Worm (Caenorhabditis elegans) whole organism, L4 larva: ENCODE results near the gene ZK688.5.

Experiments
- F10B5.3 ChIP-seq: sonication (generic microtip); optimal IDR thresholded peaks from 2 replicates; lab custom pipeline; 2016; ENCODE audit warnings: mild to moderate bottlenecking, missing genetic modification characterization, missing compliant biosample characterization
- F37D6.2 ChIP-seq: sonication (generic microtip); optimal IDR thresholded peaks from 2 replicates; lab custom pipeline; 2016; ENCODE audit warnings: mild to moderate bottlenecking, missing genetic modification characterization, missing compliant biosample characterization
- F44E2.7 ChIP-seq: fragments of 200-800 bp; sonication (Bioruptor generic); IDR thresholded peaks from 2 replicates; pipeline ENCODE4 v2.1.2; 2022; ENCODE audit warnings: missing genetic modification characterization, missing compliant biosample characterization
- R02D3.7 ChIP-seq: fragments of 150-350 bp; sonication (generic microtip); optimal IDR thresholded peaks from 3 replicates; lab custom pipeline; 2014; ENCODE audit warnings: missing biosample characterization, missing genetic modification characterization
- Y48G9A.11 ChIP-seq: fragments of 200-800 bp; sonication (Bioruptor generic); IDR thresholded peaks from 2 replicates; pipeline ENCODE4 v1.3.6; 2022; ENCODE audit warnings: missing genetic modification reagents, missing genetic modification characterization, missing compliant biosample characterization
- ZK546.5 ChIP-seq, 2 experiments: sonication (generic microtip); optimal IDR thresholded peaks; 2 replicates each; lab custom pipeline; 2017; ENCODE audit warnings: missing biosample characterization in 2 of 2, missing genetic modification characterization in 2 of 2
- aha-1 ChIP-seq: fragments of 150-350 bp; peaks from one replicate; lab custom pipeline; 2014; ENCODE audit warnings: missing biosample characterization, missing genetic modification characterization
- aly-2 ChIP-seq: sonication (generic microtip); optimal IDR thresholded peaks from 2 replicates; lab custom pipeline; 2018; ENCODE audit warnings: missing biosample characterization, missing genetic modification characterization
- ceh-28 ChIP-seq: fragments of 150-350 bp; optimal IDR thresholded peaks from 2 replicates; lab custom pipeline; 2014; ENCODE audit warnings: missing biosample characterization, missing genetic modification reagents, missing genetic modification characterization
- ceh-32 ChIP-seq: sonication (generic microtip); optimal IDR thresholded peaks from 2 replicates; lab custom pipeline; 2016; ENCODE audit warnings: mild to moderate bottlenecking, missing genetic modification characterization, missing compliant biosample characterization; ENCODE audit not compliant: poor library complexity
- ctbp-1 ChIP-seq: fragments of 200-800 bp; sonication (Bioruptor generic); IDR thresholded peaks from 2 replicates; pipeline ENCODE4 v1.3.6; 2022; ENCODE audit warnings: missing genetic modification reagents, missing genetic modification characterization, missing compliant biosample characterization
- daf-12 ChIP-seq: fragments of 150-350 bp; optimal IDR thresholded peaks from 2 replicates; lab custom pipeline; 2014; ENCODE audit warnings: missing biosample characterization, missing genetic modification reagents, missing genetic modification characterization
- daf-16 ChIP-seq, 3 experiments: sonication (generic microtip); optimal IDR thresholded peaks; 2 replicates each; lab custom pipeline; 2016 to 2017; ENCODE audit warnings: missing genetic modification characterization in 3 of 3, missing genetic modification reagents in 3 of 3, mild to moderate bottlenecking in 2 of 3, missing compliant biosample characterization in 2 of 3, missing biosample characterization in 1 of 3, moderate library complexity in 1 of 3
- hlh-30 ChIP-seq: sonication (generic microtip); optimal IDR thresholded peaks from 2 replicates; lab custom pipeline; 2017; ENCODE audit warnings: antibody characterized with exemption, mild to moderate bottlenecking, missing genetic modification characterization, missing compliant biosample characterization; ENCODE audit not compliant: insufficient read depth
- lim-7 ChIP-seq: fragments of 200-800 bp; sonication (Bioruptor generic); IDR thresholded peaks from 2 replicates; pipeline ENCODE4 v1.3.6; 2022; ENCODE audit warnings: missing genetic modification characterization, missing compliant biosample characterization
- mxl-2 ChIP-seq: fragments of 200-800 bp; sonication (Bioruptor generic); conservative IDR thresholded peaks from 2 replicates; pipeline ENCODE4 v1.3.6; 2022; ENCODE audit warnings: missing genetic modification reagents, missing genetic modification characterization, missing compliant biosample characterization
- nhr-237 ChIP-seq: sonication (generic microtip); optimal IDR thresholded peaks from 2 replicates; lab custom pipeline; 2017; ENCODE audit warnings: missing biosample characterization, missing genetic modification characterization
- nhr-25 ChIP-seq: sonication (generic microtip); optimal IDR thresholded peaks from 2 replicates; lab custom pipeline; 2017; ENCODE audit warnings: missing genetic modification characterization, mild to moderate bottlenecking, missing compliant biosample characterization, antibody characterized with exemption, moderate library complexity, borderline replicate concordance; ENCODE audit not compliant: insufficient read depth
- nhr-41 ChIP-seq: fragments of 200-800 bp; sonication (Bioruptor generic); IDR thresholded peaks from 2 replicates; pipeline ENCODE4 v1.3.6; 2022; ENCODE audit warnings: missing genetic modification reagents, missing genetic modification characterization, missing compliant biosample characterization
- nhr-42 ChIP-seq: fragments of 200-800 bp; sonication (Bioruptor generic); IDR thresholded peaks from 2 replicates; pipeline ENCODE4 v1.3.6; 2022; ENCODE audit warnings: missing genetic modification characterization, missing compliant biosample characterization
- php-3 ChIP-seq: fragments of 200-800 bp; sonication (Bioruptor generic); IDR thresholded peaks from 2 replicates; pipeline ENCODE4 v1.3.6; 2022; ENCODE audit warnings: missing genetic modification reagents, missing genetic modification characterization, missing compliant biosample characterization
- saeg-2 ChIP-seq: fragments of 200-800 bp; sonication (Bioruptor generic); IDR thresholded peaks from 2 replicates; pipeline ENCODE4 v1.3.6; 2022; ENCODE audit warnings: missing genetic modification reagents, missing genetic modification characterization, missing compliant biosample characterization
- sdz-12 ChIP-seq: fragments of 200-800 bp; sonication (Bioruptor generic); optimal IDR thresholded peaks from 2 replicates; lab custom pipeline; 2018; ENCODE audit warnings: mild to moderate bottlenecking, missing genetic modification characterization, missing compliant biosample characterization
- set-16 ChIP-seq: fragments of 200-800 bp; sonication (Bioruptor generic); IDR thresholded peaks from 2 replicates; pipeline ENCODE4 v1.3.6; 2022; ENCODE audit warnings: missing genetic modification reagents, missing genetic modification characterization, missing compliant biosample characterization
- snpc-1.2 ChIP-seq: fragments of 200-800 bp; sonication (Bioruptor generic); IDR thresholded peaks from 2 replicates; pipeline ENCODE4 v1.3.6; 2022; ENCODE audit warnings: missing genetic modification reagents, missing genetic modification characterization, missing compliant biosample characterization
- snpc-4 ChIP-seq: fragments of 150-350 bp; optimal IDR thresholded peaks from 2 replicates; lab custom pipeline; 2014; ENCODE audit warnings: missing biosample characterization, missing genetic modification characterization
- spr-3 ChIP-seq: fragments of 200-800 bp; sonication (Bioruptor generic); optimal IDR thresholded peaks from 2 replicates; lab custom pipeline; 2018; ENCODE audit warnings: mild to moderate bottlenecking, missing genetic modification characterization, missing compliant biosample characterization
- unc-130 ChIP-seq: sonication (generic microtip); optimal IDR thresholded peaks from 2 replicates; lab custom pipeline; 2016; ENCODE audit warnings: missing genetic modification reagents, missing genetic modification characterization, missing compliant biosample characterization
- unc-39 ChIP-seq: sonication (generic microtip); optimal IDR thresholded peaks from 2 replicates; lab custom pipeline; 2017; ENCODE audit warnings: missing biosample characterization, missing genetic modification characterization
- unc-62 ChIP-seq, 3 experiments: fragments of 150-350 bp in 1 of 3; sonication (generic microtip); optimal IDR thresholded peaks in 2 of 3; peaks in 1 of 3; 1 replicate in 1 of 3; 2 replicates in 2 of 3; lab custom pipeline; 2014 to 2017; ENCODE audit warnings: missing biosample characterization in 3 of 3, missing genetic modification characterization in 3 of 3, missing genetic modification reagents in 3 of 3, missing genotype in 1 of 3
- vab-7 ChIP-seq: fragments of 200-800 bp; sonication (Bioruptor generic); IDR thresholded peaks from 2 replicates; pipeline ENCODE4 v1.3.6; 2022; ENCODE audit warnings: missing genetic modification reagents, missing genetic modification characterization, missing compliant biosample characterization
- zag-1 ChIP-seq: fragments of 150-350 bp; optimal IDR thresholded peaks from 2 replicates; lab custom pipeline; 2014; ENCODE audit warnings: missing biosample characterization, missing genetic modification characterization
- zfp-3 ChIP-seq: fragments of 200-800 bp; sonication (Bioruptor generic); conservative IDR thresholded peaks from 2 replicates; pipeline ENCODE4 v1.3.6; 2022; ENCODE audit warnings: missing genetic modification reagents, missing genetic modification characterization, missing compliant biosample characterization
- zip-2 ChIP-seq: fragments of 150-350 bp; optimal IDR thresholded peaks from 2 replicates; lab custom pipeline; 2014; ENCODE audit warnings: missing biosample characterization, missing genetic modification characterization

ZK688.5 gene

DNA sequence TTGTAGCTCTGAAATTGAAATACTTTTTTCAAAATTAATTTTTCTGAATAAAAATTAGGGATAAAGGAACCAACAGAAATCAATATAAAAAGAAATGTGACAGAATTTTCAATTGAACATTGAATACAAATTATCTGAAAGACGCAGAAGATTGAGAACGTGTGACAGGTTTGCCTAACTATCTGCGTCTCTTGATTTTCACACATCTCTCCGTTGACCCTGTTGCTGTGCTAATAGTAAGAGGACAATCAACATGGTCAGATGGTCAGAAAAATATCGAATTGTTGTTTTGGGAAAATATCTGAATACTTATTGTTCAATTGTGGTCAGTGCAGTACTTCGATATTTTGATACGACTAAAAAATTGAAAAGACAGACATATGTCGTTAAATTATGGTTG is 20.2 kb upstream of the ZK688.5 start, which contains the start of gene ZK688.7 (continued):
- TF ChIP-seq snpc-4 (tag; lab: Kevin White, UChicago), result no peak
- TF ChIP-seq, all 104 proteins: peak for 10

- TF ChIP-seq aha-1, result no peak
- no peak for TF ChIP-seq ctbp-1 (GFP tag; lab: Robert Waterston, UW)
- TF ChIP-seq zip-2 (tag; lab: Kevin White, UChicago), result no peak
- no peak for TF ChIP-seq nhr-25
- TF ChIP-seq ceh-32, result no peak
- TF ChIP-seq mxl-2, result no peak
- no peak for TF ChIP-seq nhr-237 (tag; lab: Kevin White, UChicago)
- no peak for TF ChIP-seq aly-2 (tag; lab: Kevin White, UChicago)
- TF ChIP-seq nhr-41 (GFP tag; lab: Robert Waterston, UW), result no peak
- TF ChIP-seq snpc-1.2 (GFP tag; lab: Robert Waterston, UW), result no peak
- TF ChIP-seq php-3, result no peak
- TF ChIP-seq, all 104 proteins: peak for 0
Observed at ce11 chrIII:7909263-7909662, 17.8 kb upstream of the ZK688.5 start, which contains the start of gene ZK688.1. Gene ZK688.1 (plus strand): TSS chrIII:7909563.

- no peak for TF ChIP-seq saeg-2 (GFP tag; lab: Robert Waterston, UW)
- TF ChIP-seq daf-16 (GFP tag; optimal IDR thresholded peaks at IDR 0.05; lab: Kevin White, UChicago), result peak in 1 of 2 experiments; percentile 19
- TF ChIP-seq daf-16 (tag; optimal IDR thresholded peaks at IDR 0.05; lab: Kevin White, UChicago), result no peak
Observed at ce11 chrIII:7907515-7907914, 16.1 kb upstream of the ZK688.5 start, which contains the start of gene pcp-5. Gene pcp-5 (minus strand): TSS chrIII:7907615.

DNA sequence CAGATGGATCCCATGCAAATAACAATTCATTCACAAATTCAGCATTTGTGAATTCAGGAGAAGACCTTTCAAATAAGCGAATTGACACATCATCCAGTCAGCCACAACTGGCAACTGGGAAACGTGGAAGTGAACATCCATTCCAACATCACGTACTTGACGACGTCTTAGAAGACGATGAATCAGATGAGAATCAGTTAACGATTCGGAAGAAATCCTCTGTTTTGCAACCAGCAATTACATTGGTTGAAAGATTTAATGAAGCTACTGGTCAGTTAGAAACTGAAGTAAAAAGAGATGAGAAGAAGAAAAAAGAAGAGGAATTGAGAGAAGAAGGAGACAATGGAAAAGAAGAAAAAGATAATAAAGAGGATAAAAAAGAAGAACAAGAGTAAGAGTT is 12.0 kb upstream of the ZK688.5 start:
- TF ChIP-seq ceh-28 (tag; lab: Kevin White, UChicago), result no peak
- TF ChIP-seq nhr-25, result no peak
- TF ChIP-seq unc-62 (GFP tag; optimal IDR thresholded peaks at IDR 0.05 in 1 of 2; lab: Kevin White, UChicago), result peak in 1 of 2 experiments; percentile 91
- no peak for TF ChIP-seq unc-62 (tag; optimal IDR thresholded peaks at IDR 0.05; lab: Kevin White, UChicago)
- TF ChIP-seq zag-1 (tag; lab: Kevin White, UChicago), result no peak
- no peak for TF ChIP-seq mxl-2
- no peak for TF ChIP-seq nhr-237 (tag; lab: Kevin White, UChicago)
- TF ChIP-seq sdz-12 (GFP tag; lab: Kevin White, UChicago), result no peak
- peak; percentile 43 for TF ChIP-seq aha-1
- no peak for TF ChIP-seq unc-130 (GFP tag; lab: Kevin White, UChicago)
- TF ChIP-seq, all 104 proteins: peak for 2

DNA sequence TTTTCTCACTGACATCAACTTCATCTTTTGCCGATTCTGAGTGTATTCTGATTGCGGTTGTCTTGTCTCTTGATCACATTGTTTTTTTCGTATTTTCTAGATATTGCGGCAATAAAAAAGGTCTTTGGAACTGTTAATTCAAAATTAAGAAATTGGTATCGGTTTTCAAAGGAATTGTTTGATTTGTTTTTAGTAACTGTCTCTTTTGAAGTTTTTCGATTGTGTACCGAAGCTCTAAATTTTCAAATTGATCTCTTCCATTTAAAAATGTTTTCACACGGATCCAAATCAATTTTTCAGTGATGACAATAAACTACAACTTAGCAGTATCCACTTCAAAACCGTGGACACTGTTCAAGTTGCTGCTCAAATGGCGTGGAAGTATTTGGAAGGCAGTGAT is 9.3 kb upstream of the ZK688.5 start, which contains the start of gene best-24:
Gene best-24 (plus strand): TSS at position 301 of the 400 bp plus-strand sequence.
- TF ChIP-seq unc-39 (no peak), Y48G9A.11 (GFP tag; lab: Robert Waterston, UW) (no peak), spr-3 (GFP tag; lab: Kevin White, UChicago) (no peak), ceh-32 (no peak), daf-12 (tag; lab: Kevin White, UChicago) (no peak), hlh-30 (no peak), ZK546.5 (tag; optimal IDR thresholded peaks at IDR 0.05; lab: Kevin White, UChicago) (no peak), F10B5.3 (tag; lab: Kevin White, UChicago) (no peak), R02D3.7 (tag; lab: Kevin White, UChicago) (no peak), unc-130 (GFP tag; lab: Kevin White, UChicago) (no peak), vab-7 (no peak), lim-7 (no peak), aly-2 (tag; lab: Kevin White, UChicago) (no peak), F37D6.2 (tag; lab: Kevin White, UChicago) (no peak), nhr-42 (GFP tag; lab: Robert Waterston, UW) (no peak), zfp-3 (GFP tag; lab: Robert Waterston, UW) (no peak), set-16 (GFP tag; lab: Robert Waterston, UW) (no peak), F44E2.7 (GFP tag; lab: Robert Waterston, UW) (no peak)
